Worm (Caenorhabditis elegans) whole organism, L4 larva: ENCODE data around the gene C55C3.6.

ENCODE experiments used
- F10B5.3 ChIP-seq: sonication (generic microtip); optimal IDR thresholded peaks from 2 replicates; lab custom pipeline; 2016; ENCODE audit warnings: mild to moderate bottlenecking, missing genetic modification characterization, missing compliant biosample characterization
- F37D6.2 ChIP-seq: sonication (generic microtip); optimal IDR thresholded peaks from 2 replicates; lab custom pipeline; 2016; ENCODE audit warnings: mild to moderate bottlenecking, missing genetic modification characterization, missing compliant biosample characterization
- F49E8.2 ChIP-seq: sonication (generic microtip); optimal IDR thresholded peaks from 2 replicates; lab custom pipeline; 2016; ENCODE audit warnings: missing compliant biosample characterization, mild to moderate bottlenecking, missing genetic modification characterization, borderline replicate concordance
- R02D3.7 ChIP-seq: fragments of 150-350 bp; sonication (generic microtip); optimal IDR thresholded peaks from 3 replicates; lab custom pipeline; 2014; ENCODE audit warnings: missing biosample characterization, missing genetic modification characterization
- Y105C5A.15 ChIP-seq: fragments of 200-800 bp; sonication (Bioruptor generic); IDR thresholded peaks from 2 replicates; pipeline ENCODE4 v1.3.6; 2022; ENCODE audit warnings: missing genetic modification characterization, missing compliant biosample characterization
- Y48G9A.11 ChIP-seq: fragments of 200-800 bp; sonication (Bioruptor generic); IDR thresholded peaks from 2 replicates; pipeline ENCODE4 v1.3.6; 2022; ENCODE audit warnings: missing genetic modification reagents, missing genetic modification characterization, missing compliant biosample characterization
- aha-1 ChIP-seq: fragments of 150-350 bp; peaks from one replicate; lab custom pipeline; 2014; ENCODE audit warnings: missing biosample characterization, missing genetic modification characterization
- attf-4 ChIP-seq: sonication (generic microtip); optimal IDR thresholded peaks from 3 replicates; lab custom pipeline; 2017; ENCODE audit warnings: missing biosample characterization, missing genetic modification characterization
- ceh-20 ChIP-seq: fragments of 200-800 bp; sonication (Bioruptor generic); IDR thresholded peaks from 2 replicates; pipeline ENCODE4 v1.3.6; 2022; ENCODE audit warnings: missing genetic modification reagents, missing genetic modification characterization, missing compliant biosample characterization
- ceh-28 ChIP-seq: fragments of 150-350 bp; optimal IDR thresholded peaks from 2 replicates; lab custom pipeline; 2014; ENCODE audit warnings: missing biosample characterization, missing genetic modification reagents, missing genetic modification characterization
- ceh-62 ChIP-seq: sonication (generic microtip); optimal IDR thresholded peaks from 2 replicates; lab custom pipeline; 2017; ENCODE audit warnings: missing biosample characterization, missing genetic modification characterization
- ceh-82 ChIP-seq: sonication (generic microtip); optimal IDR thresholded peaks from 2 replicates; lab custom pipeline; 2017; ENCODE audit warnings: missing biosample characterization, missing genetic modification characterization
- ces-1 ChIP-seq: fragments of 150-350 bp; sonication (generic microtip); optimal IDR thresholded peaks from 4 replicates; lab custom pipeline; 2014; ENCODE audit warnings: missing biosample characterization, missing genetic modification reagents, missing genetic modification characterization
- daf-16 ChIP-seq, 3 experiments: sonication (generic microtip); optimal IDR thresholded peaks; 2 replicates each; lab custom pipeline; 2016 to 2017; ENCODE audit warnings: missing genetic modification characterization in 3 of 3, missing genetic modification reagents in 3 of 3, mild to moderate bottlenecking in 2 of 3, missing compliant biosample characterization in 2 of 3, missing biosample characterization in 1 of 3, moderate library complexity in 1 of 3
- daf-19 ChIP-seq: fragments of 200-800 bp; sonication (Bioruptor generic); conservative IDR thresholded peaks from 2 replicates; pipeline ENCODE4 v1.3.6; 2022; ENCODE audit warnings: missing genetic modification characterization, missing compliant biosample characterization
- dmd-6 ChIP-seq: fragments of 200-800 bp; sonication (Bioruptor generic); IDR thresholded peaks from 2 replicates; pipeline ENCODE4 v1.3.6; 2022; ENCODE audit warnings: missing genetic modification reagents, missing genetic modification characterization, missing compliant biosample characterization
- dpl-1 ChIP-seq: fragments of 150-350 bp; optimal IDR thresholded peaks from 2 replicates; lab custom pipeline; 2014; ENCODE audit warnings: missing biosample characterization, missing genetic modification reagents, missing genetic modification characterization
- fkh-10 ChIP-seq: fragments of 150-350 bp; optimal IDR thresholded peaks from 2 replicates; lab custom pipeline; 2014; ENCODE audit warnings: missing biosample characterization, missing genetic modification reagents, missing genetic modification characterization
- gei-8 ChIP-seq: fragments of 200-800 bp; sonication (Bioruptor generic); optimal IDR thresholded peaks from 2 replicates; lab custom pipeline; 2018; ENCODE audit warnings: mild to moderate bottlenecking, missing genetic modification characterization, missing compliant biosample characterization
- hlh-11 ChIP-seq: fragments of 200-800 bp; sonication (Bioruptor generic); optimal IDR thresholded peaks from 2 replicates; lab custom pipeline; 2018; ENCODE audit warnings: mild to moderate bottlenecking, missing genetic modification characterization, missing compliant biosample characterization
- hlh-30 ChIP-seq: sonication (generic microtip); optimal IDR thresholded peaks from 2 replicates; lab custom pipeline; 2017; ENCODE audit warnings: antibody characterized with exemption, mild to moderate bottlenecking, missing genetic modification characterization, missing compliant biosample characterization; ENCODE audit not compliant: insufficient read depth
- hmg-1.1 ChIP-seq: fragments of 200-800 bp; sonication (Bioruptor generic); IDR thresholded peaks from 2 replicates; pipeline ENCODE4 v1.3.6; 2022; ENCODE audit warnings: missing genetic modification reagents, missing genetic modification characterization, missing compliant biosample characterization
- jun-1 ChIP-seq: fragments of 150-350 bp; optimal IDR thresholded peaks from 2 replicates; lab custom pipeline; 2014; ENCODE audit warnings: missing biosample characterization, missing genetic modification reagents, missing genetic modification characterization
- lim-7 ChIP-seq: fragments of 200-800 bp; sonication (Bioruptor generic); IDR thresholded peaks from 2 replicates; pipeline ENCODE4 v1.3.6; 2022; ENCODE audit warnings: missing genetic modification characterization, missing compliant biosample characterization
- lin-13 ChIP-seq: fragments of 150-350 bp; optimal IDR thresholded peaks from 2 replicates; lab custom pipeline; 2014; ENCODE audit warnings: missing biosample characterization, missing genetic modification reagents, missing genetic modification characterization
- lin-29 ChIP-seq: fragments of 200-800 bp; sonication (Bioruptor generic); IDR thresholded peaks from 2 replicates; pipeline ENCODE4 v1.3.6; 2022; ENCODE audit warnings: missing genetic modification reagents, missing genetic modification characterization, missing compliant biosample characterization
- lin-38 ChIP-seq: fragments of 200-800 bp; sonication (Bioruptor generic); IDR thresholded peaks from 2 replicates; pipeline ENCODE4 v1.3.6; 2022; ENCODE audit warnings: missing genetic modification reagents, missing genetic modification characterization, missing compliant biosample characterization
- madf-5 ChIP-seq, 2 experiments: fragments of 200-800 bp; sonication (Bioruptor generic); IDR thresholded peaks; 2 replicates each; pipeline ENCODE4 v1.3.6; 2022; ENCODE audit warnings: missing compliant biosample characterization in 2 of 2, missing genetic modification characterization in 2 of 2
- madf-9 ChIP-seq: fragments of 200-800 bp; sonication (Bioruptor generic); conservative IDR thresholded peaks from 2 replicates; pipeline ENCODE4 v1.3.6; 2022; ENCODE audit warnings: missing genetic modification reagents, missing genetic modification characterization, missing compliant biosample characterization
- mdl-1 ChIP-seq, 2 experiments: fragments of 150-350 bp in 1 of 2; sonication (generic microtip) in 1 of 2; optimal IDR thresholded peaks; 2 replicates each; lab custom pipeline; 2014 to 2017; ENCODE audit warnings: missing biosample characterization in 2 of 2, missing genetic modification characterization in 2 of 2
- mep-1 ChIP-seq: fragments of 150-350 bp; sonication (generic microtip); optimal IDR thresholded peaks from 3 replicates; lab custom pipeline; 2014; ENCODE audit warnings: missing biosample characterization, missing genetic modification characterization
- mxl-2 ChIP-seq: fragments of 200-800 bp; sonication (Bioruptor generic); conservative IDR thresholded peaks from 2 replicates; pipeline ENCODE4 v1.3.6; 2022; ENCODE audit warnings: missing genetic modification reagents, missing genetic modification characterization, missing compliant biosample characterization
- mxl-3 ChIP-seq: fragments of 200-800 bp; sonication (Bioruptor generic); optimal IDR thresholded peaks from 2 replicates; lab custom pipeline; 2018; ENCODE audit warnings: mild to moderate bottlenecking, missing genetic modification characterization, missing compliant biosample characterization
- nhr-11 ChIP-seq: fragments of 150-350 bp; optimal IDR thresholded peaks from 2 replicates; lab custom pipeline; 2014; ENCODE audit warnings: missing biosample characterization, missing genetic modification characterization
- nhr-237 ChIP-seq: sonication (generic microtip); optimal IDR thresholded peaks from 2 replicates; lab custom pipeline; 2017; ENCODE audit warnings: missing biosample characterization, missing genetic modification characterization
- nhr-28 ChIP-seq: fragments of 150-350 bp; optimal IDR thresholded peaks from 2 replicates; lab custom pipeline; 2014; ENCODE audit warnings: missing biosample characterization, missing genetic modification characterization
- nhr-41 ChIP-seq: fragments of 200-800 bp; sonication (Bioruptor generic); IDR thresholded peaks from 2 replicates; pipeline ENCODE4 v1.3.6; 2022; ENCODE audit warnings: missing genetic modification reagents, missing genetic modification characterization, missing compliant biosample characterization
- nhr-42 ChIP-seq: fragments of 200-800 bp; sonication (Bioruptor generic); IDR thresholded peaks from 2 replicates; pipeline ENCODE4 v1.3.6; 2022; ENCODE audit warnings: missing genetic modification characterization, missing compliant biosample characterization
- nhr-6 ChIP-seq: fragments of 150-350 bp; optimal IDR thresholded peaks from 2 replicates; lab custom pipeline; 2014; ENCODE audit warnings: missing biosample characterization, missing genetic modification characterization
- php-3 ChIP-seq: fragments of 200-800 bp; sonication (Bioruptor generic); IDR thresholded peaks from 2 replicates; pipeline ENCODE4 v1.3.6; 2022; ENCODE audit warnings: missing genetic modification reagents, missing genetic modification characterization, missing compliant biosample characterization
- pqm-1 ChIP-seq: sonication (generic microtip); optimal IDR thresholded peaks from 2 replicates; lab custom pipeline; 2017; ENCODE audit warnings: missing biosample characterization, missing genetic modification characterization
- saeg-2 ChIP-seq: fragments of 200-800 bp; sonication (Bioruptor generic); IDR thresholded peaks from 2 replicates; pipeline ENCODE4 v1.3.6; 2022; ENCODE audit warnings: missing genetic modification reagents, missing genetic modification characterization, missing compliant biosample characterization
- sdz-12 ChIP-seq: fragments of 200-800 bp; sonication (Bioruptor generic); optimal IDR thresholded peaks from 2 replicates; lab custom pipeline; 2018; ENCODE audit warnings: mild to moderate bottlenecking, missing genetic modification characterization, missing compliant biosample characterization
- snpc-1.2 ChIP-seq: fragments of 200-800 bp; sonication (Bioruptor generic); IDR thresholded peaks from 2 replicates; pipeline ENCODE4 v1.3.6; 2022; ENCODE audit warnings: missing genetic modification reagents, missing genetic modification characterization, missing compliant biosample characterization
- snpc-4 ChIP-seq: fragments of 150-350 bp; optimal IDR thresholded peaks from 2 replicates; lab custom pipeline; 2014; ENCODE audit warnings: missing biosample characterization, missing genetic modification characterization
- unc-39 ChIP-seq: sonication (generic microtip); optimal IDR thresholded peaks from 2 replicates; lab custom pipeline; 2017; ENCODE audit warnings: missing biosample characterization, missing genetic modification characterization
- unc-62 ChIP-seq, 3 experiments: fragments of 150-350 bp in 1 of 3; sonication (generic microtip); optimal IDR thresholded peaks in 2 of 3; peaks in 1 of 3; 1 replicate in 1 of 3; 2 replicates in 2 of 3; lab custom pipeline; 2014 to 2017; ENCODE audit warnings: missing biosample characterization in 3 of 3, missing genetic modification characterization in 3 of 3, missing genetic modification reagents in 3 of 3, missing genotype in 1 of 3
- zip-11 ChIP-seq: fragments of 200-800 bp; sonication (Bioruptor generic); IDR thresholded peaks from 2 replicates; pipeline ENCODE4 v1.3.6; 2022; ENCODE audit warnings: missing genetic modification characterization, missing compliant biosample characterization
- zip-2 ChIP-seq: fragments of 150-350 bp; optimal IDR thresholded peaks from 2 replicates; lab custom pipeline; 2014; ENCODE audit warnings: missing biosample characterization, missing genetic modification characterization

C55C3.6 gene

DNA sequence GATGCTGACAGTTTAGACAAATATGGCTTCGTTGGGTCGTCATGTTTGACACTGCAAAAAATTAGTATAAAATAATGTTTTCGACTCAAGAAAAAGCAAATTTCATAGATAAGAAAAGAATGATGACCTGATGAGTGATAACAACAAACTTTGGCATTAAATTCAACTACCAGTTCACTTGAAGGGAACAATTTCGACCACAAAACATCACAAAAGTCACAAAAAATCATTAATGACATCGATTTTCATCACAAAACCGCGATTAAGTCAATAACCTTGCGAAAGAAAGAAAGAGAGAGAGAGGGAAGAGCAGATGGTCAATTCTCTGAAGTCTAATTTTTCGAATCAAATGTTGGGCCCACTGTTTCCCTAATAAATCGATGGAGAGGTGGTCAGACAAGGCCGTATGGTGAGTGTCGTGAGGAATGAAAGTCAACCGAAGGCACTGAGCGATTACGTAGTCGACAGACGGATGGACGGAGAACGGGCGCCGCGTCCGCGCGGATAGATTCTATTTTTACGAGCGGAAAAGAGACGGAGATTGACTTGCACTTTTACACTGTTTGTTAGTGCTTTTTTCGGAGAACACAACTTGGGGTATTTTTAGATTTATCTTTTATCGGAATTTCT lies 18.5 kb upstream of the C55C3.6 start, which contains the start of gene bec-1:
TSS of gene bec-1 (minus strand) at position 51 of the 630 bp plus-strand sequence.
- 0 out of 2 replicates have a peak, but pooled peaks have one; percentile 21 for TF ChIP-seq dmd-6 (GFP tag; lab: Robert Waterston, UW)
- TF ChIP-seq php-3 (GFP tag; lab: Robert Waterston, UW), result no peak
- no peak for TF ChIP-seq ceh-62
- TF ChIP-seq unc-39, result no peak
- TF ChIP-seq daf-19 (GFP tag; lab: Robert Waterston, UW), result no peak
- no peak for TF ChIP-seq snpc-4
- TF ChIP-seq nhr-42, result no peak
- peak in 1 of 2 experiments; percentile 28 for TF ChIP-seq unc-62 (GFP tag; optimal IDR thresholded peaks at IDR 0.05 in 1 of 2; lab: Kevin White, UChicago)
- TF ChIP-seq unc-62 (tag; optimal IDR thresholded peaks at IDR 0.05; lab: Kevin White, UChicago), result no peak
- TF ChIP-seq madf-9 (GFP tag; lab: Robert Waterston, UW), result 0 out of 2 replicates have a peak, but pooled peaks have one; percentile 9
- no peak for TF ChIP-seq saeg-2 (GFP tag; lab: Robert Waterston, UW)
- no peak for TF ChIP-seq ces-1 (GFP tag; lab: Kevin White, UChicago)
- TF ChIP-seq pqm-1 (tag; lab: Kevin White, UChicago), result no peak
- no peak for TF ChIP-seq Y48G9A.11 (GFP tag; lab: Robert Waterston, UW)
- no peak for TF ChIP-seq F37D6.2 (tag; lab: Kevin White, UChicago)
- no peak for TF ChIP-seq nhr-237 (tag; lab: Kevin White, UChicago)
- no peak for TF ChIP-seq lin-29 (GFP tag; lab: Robert Waterston, UW)
- TF ChIP-seq fkh-10, result no peak
- no peak for TF ChIP-seq ceh-28 (tag; lab: Kevin White, UChicago)
- peak; percentile 40 for TF ChIP-seq mxl-3 (GFP tag; lab: Kevin White, UChicago)
- no peak for TF ChIP-seq dpl-1 (GFP tag; lab: Kevin White, UChicago)
- TF ChIP-seq nhr-28, result peak; percentile 8
- 0 out of 2 replicates have a peak, but pooled peaks have one; percentile 10 for TF ChIP-seq hmg-1.1 (GFP tag; lab: Robert Waterston, UW)
- peak; percentile 19 for TF ChIP-seq aha-1
- TF ChIP-seq R02D3.7 (tag; lab: Kevin White, UChicago), result no peak
- TF ChIP-seq nhr-41 (GFP tag; lab: Robert Waterston, UW), result no peak
- TF ChIP-seq attf-4 (tag; lab: Kevin White, UChicago), result no peak
- no peak for TF ChIP-seq zip-2
- no peak for TF ChIP-seq F10B5.3
- TF ChIP-seq jun-1 (tag; lab: Kevin White, UChicago), result no peak
- no peak for TF ChIP-seq mdl-1 (tag; optimal IDR thresholded peaks at IDR 0.05; lab: Kevin White, UChicago)
- no peak for TF ChIP-seq nhr-11 (tag; lab: Kevin White, UChicago)
- no peak for TF ChIP-seq lin-38 (GFP tag; lab: Robert Waterston, UW)
- TF ChIP-seq ceh-82, result no peak
- peak; percentile 31 for TF ChIP-seq hlh-11 (tag; lab: Kevin White, UChicago)
- TF ChIP-seq daf-16 (GFP tag; optimal IDR thresholded peaks at IDR 0.05; lab: Kevin White, UChicago), result no peak
- peak; percentile 10 for TF ChIP-seq daf-16 (tag; optimal IDR thresholded peaks at IDR 0.05; lab: Kevin White, UChicago)
- no peak for TF ChIP-seq hlh-30
- TF ChIP-seq, all 104 proteins: peak for 9

DNA sequence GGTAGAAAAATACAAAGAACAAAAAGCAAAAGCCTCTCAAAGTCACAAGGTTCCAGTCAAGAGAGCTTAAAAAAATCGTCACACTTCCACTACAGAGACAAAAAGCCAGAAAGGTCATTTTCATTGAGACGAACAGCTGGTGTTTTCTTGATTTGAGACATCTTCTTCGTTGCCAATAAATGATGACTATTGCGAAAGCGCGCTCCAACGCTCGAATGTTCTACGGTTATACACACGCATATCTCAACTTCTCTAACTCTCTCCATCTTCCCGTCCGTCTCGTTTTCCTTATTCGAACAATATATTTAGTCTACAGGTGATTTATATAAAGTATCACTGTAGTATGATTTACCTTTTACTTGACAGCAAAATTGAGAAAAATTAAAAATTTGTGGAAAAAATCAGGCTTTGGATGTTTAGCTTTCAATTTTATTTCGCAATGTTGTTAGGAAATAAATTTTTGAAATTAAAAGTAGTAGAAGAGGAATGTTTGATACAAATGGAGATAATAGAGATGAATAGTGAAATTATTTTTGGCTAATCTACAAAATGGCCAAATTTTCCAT lies 17.5 kb upstream of the C55C3.6 start:
- TF ChIP-seq fkh-10, result no peak
- 0 out of 2 replicates have a peak, but pooled peaks have one; percentile 12 for TF ChIP-seq ceh-20 (GFP tag; lab: Robert Waterston, UW)
- no peak for TF ChIP-seq mxl-3 (GFP tag; lab: Kevin White, UChicago)
- TF ChIP-seq snpc-1.2 (GFP tag; lab: Robert Waterston, UW), result no peak
- no peak for TF ChIP-seq zip-11 (GFP tag; lab: Robert Waterston, UW)
- no peak for TF ChIP-seq gei-8 (GFP tag; lab: Kevin White, UChicago)
- TF ChIP-seq nhr-237 (tag; lab: Kevin White, UChicago), result no peak
- TF ChIP-seq Y105C5A.15 (GFP tag; lab: Robert Waterston, UW), result no peak
- no peak for TF ChIP-seq madf-5 (GFP tag; IDR thresholded peaks at IDR 0.05; lab: Robert Waterston, UW)
- TF ChIP-seq unc-62 (GFP tag; optimal IDR thresholded peaks at IDR 0.05 in 1 of 2; lab: Kevin White, UChicago), result peak in 1 of 2 experiments; percentile 24
- no peak for TF ChIP-seq unc-62 (tag; optimal IDR thresholded peaks at IDR 0.05; lab: Kevin White, UChicago)
- TF ChIP-seq F49E8.2, result no peak
- TF ChIP-seq sdz-12, result no peak
- no peak for TF ChIP-seq snpc-4
- TF ChIP-seq zip-2, result no peak
- peak; percentile 67 for TF ChIP-seq lin-13 (GFP tag; lab: Kevin White, UChicago)
- TF ChIP-seq lim-7 (GFP tag; lab: Robert Waterston, UW), result no peak; the same call in 1 of the 2 replicates
- peak; percentile 43 for TF ChIP-seq nhr-6 (tag; lab: Kevin White, UChicago)
- no peak for TF ChIP-seq mxl-2 (GFP tag; lab: Robert Waterston, UW)
- peak; percentile 40 for TF ChIP-seq mep-1 (tag; lab: Kevin White, UChicago)
